Worm (Caenorhabditis elegans): ENCODE results near the gene wee-1.1.

Gene wee-1.1

ce11 chrII:9601679-9602078 lies 18.3 kb upstream of the wee-1.1 start (continued):
- TF ChIP-seq nhr-28 (tag; optimal IDR thresholded peaks at IDR 0.05) (peak; percentile 66), unc-62 (GFP tag; optimal IDR thresholded peaks at IDR 0.05 in 1 of 2) (peak in 1 of 2 experiments; percentile 54), unc-62 (tag; optimal IDR thresholded peaks at IDR 0.05) (no peak), lin-13 (GFP tag; optimal IDR thresholded peaks at IDR 0.05) (no peak), nhr-77 (tag; optimal IDR thresholded peaks at IDR 0.05) (no peak), dmd-9 (GFP tag; IDR thresholded peaks at IDR 0.05) (no peak), zip-11 (GFP tag; IDR thresholded peaks at IDR 0.05) (no peak), mdl-1 (tag; optimal IDR thresholded peaks at IDR 0.05) (peak; percentile 79 to 83), ztf-11 (tag; optimal IDR thresholded peaks at IDR 0.05) (no peak), ceh-82 (tag; optimal IDR thresholded peaks at IDR 0.05) (no peak), saeg-2 (GFP tag; IDR thresholded peaks at IDR 0.05) (no peak), F49E8.2 (tag; optimal IDR thresholded peaks at IDR 0.05; ENCODE audit: borderline replicate concordance) (no peak), Y5F2A.4 (GFP tag; optimal IDR thresholded peaks at IDR 0.05) (no peak), nhr-76 (tag; optimal IDR thresholded peaks at IDR 0.05) (no peak), daf-16 (GFP tag; optimal IDR thresholded peaks at IDR 0.05) (peak in 1 of 2 experiments; percentile 83), daf-16 (tag; optimal IDR thresholded peaks at IDR 0.05) (peak; percentile 62), zag-1 (tag; optimal IDR thresholded peaks at IDR 0.05) (no peak), lin-15B (tag; optimal IDR thresholded peaks at IDR 0.05) (no peak), sdz-12 (GFP tag; optimal IDR thresholded peaks at IDR 0.05) (no peak), F37D6.2 (tag; optimal IDR thresholded peaks at IDR 0.05) (no peak), unc-130 (GFP tag; optimal IDR thresholded peaks at IDR 0.05) (no peak), egl-43 (GFP tag; IDR thresholded peaks at IDR 0.05) (no peak), dpl-1 (GFP tag; optimal IDR thresholded peaks at IDR 0.05) (no peak), dve-1 (tag; optimal IDR thresholded peaks at IDR 0.05; ENCODE audit: insufficient read depth) (peak; percentile 79), snpc-1.2 (GFP tag; IDR thresholded peaks at IDR 0.05) (no peak), attf-4 (tag; optimal IDR thresholded peaks at IDR 0.05) (no peak), lsy-2 (tag; optimal IDR thresholded peaks at IDR 0.05) (peak; percentile 18 to 61), madf-5 (GFP tag; IDR thresholded peaks at IDR 0.05) (no peak), skn-1 (tag; optimal IDR thresholded peaks at IDR 0.05) (no peak), daf-19 (GFP tag; conservative IDR thresholded peaks at IDR 0.05) (no peak), pqm-1 (tag; optimal IDR thresholded peaks at IDR 0.05) (no peak), unc-39 (tag; optimal IDR thresholded peaks at IDR 0.05) (no peak), T20F7.1 (GFP tag; optimal IDR thresholded peaks at IDR 0.05) (no peak), F10B5.3 (tag; optimal IDR thresholded peaks at IDR 0.05) (no peak), lim-7 (GFP tag; IDR thresholded peaks at IDR 0.05) (no peak), ztf-7 (tag; optimal IDR thresholded peaks at IDR 0.05) (no peak), tra-1 (GFP tag; IDR thresholded peaks at IDR 0.05) (no peak), rbr-2 (tag; optimal IDR thresholded peaks at IDR 0.05) (no peak), Y48G9A.11 (GFP tag; IDR thresholded peaks at IDR 0.05) (no peak), hlh-11 (tag; optimal IDR thresholded peaks at IDR 0.05) (peak; percentile 77), ZK546.5 (tag; optimal IDR thresholded peaks at IDR 0.05) (no peak), lin-29 (GFP tag; IDR thresholded peaks at IDR 0.05) (no peak), mdt-29 (GFP tag; IDR thresholded peaks at IDR 0.05) (no peak)

ce11 chrII:9601069-9601468 lies 17.7 kb upstream of the wee-1.1 start:
- TF ChIP-seq pha-4 (GFP tag; IDR thresholded peaks at IDR 0.05) (no peak), pha-4 (tag; optimal IDR thresholded peaks at IDR 0.05) (no peak), nhr-102 (tag; optimal IDR thresholded peaks at IDR 0.05) (peak; percentile 49), dpl-1 (GFP tag; optimal IDR thresholded peaks at IDR 0.05) (peak; percentile 8), mep-1 (tag; optimal IDR thresholded peaks at IDR 0.05) (peak; percentile 66), mdl-1 (tag; optimal IDR thresholded peaks at IDR 0.05) (peak; percentile 50 to 96), nhr-28 (tag; optimal IDR thresholded peaks at IDR 0.05) (peak; percentile 91), saeg-2 (GFP tag; IDR thresholded peaks at IDR 0.05) (0 out of 2 replicates have a peak, but pooled peaks have one; percentile 18), F37D6.2 (tag; optimal IDR thresholded peaks at IDR 0.05) (no peak), zfp-3 (GFP tag; conservative IDR thresholded peaks at IDR 0.05) (no peak), fkh-10 (GFP tag; optimal IDR thresholded peaks at IDR 0.05) (no peak), ceh-20 (GFP tag; IDR thresholded peaks at IDR 0.05) (0 out of 2 replicates have a peak, but pooled peaks have one; percentile 47), nhr-25 (tag; optimal IDR thresholded peaks at IDR 0.05; ENCODE audit: borderline replicate concordance, insufficient read depth) (peak; percentile 29), aly-2 (tag; optimal IDR thresholded peaks at IDR 0.05) (no peak), mdt-29 (GFP tag; IDR thresholded peaks at IDR 0.05) (no peak), snpc-4 (tag; optimal IDR thresholded peaks at IDR 0.05) (no peak), cey-2 (tag; optimal IDR thresholded peaks at IDR 0.05; ENCODE audit: borderline replicate concordance, insufficient read depth) (no peak), pqm-1 (tag; optimal IDR thresholded peaks at IDR 0.05) (peak; percentile 28)

Data from whole organism, L4 larva.